Worm (Caenorhabditis elegans) whole organism, young adult: ENCODE measurements around the gene R12A1.3.

Experiments
- B0261.1 ChIP-seq: sonication (generic microtip); optimal IDR thresholded peaks from 2 replicates; lab custom pipeline; 2016; ENCODE audit warnings: mild to moderate bottlenecking, missing genetic modification characterization, moderate library complexity, missing compliant biosample characterization
- B0336.3 ChIP-seq: fragments of 200-800 bp; sonication (Bioruptor generic); IDR thresholded peaks from 2 replicates; pipeline ENCODE4 v1.3.6; 2022; ENCODE audit warnings: missing genetic modification characterization, missing compliant biosample characterization
- C06A6.2 ChIP-seq: fragments of 200-800 bp; sonication (Bioruptor generic); conservative IDR thresholded peaks from 2 replicates; pipeline ENCODE4 v1.3.6; 2022; ENCODE audit warnings: missing genetic modification characterization, missing compliant biosample characterization
- D2030.7 ChIP-seq: fragments of 200-800 bp; sonication (Bioruptor generic); IDR thresholded peaks from 2 replicates; pipeline ENCODE4 v1.3.6; 2022; ENCODE audit warnings: missing genetic modification reagents, missing genetic modification characterization, missing compliant biosample characterization
- F37B4.10 ChIP-seq: fragments of 200-800 bp; sonication (Bioruptor generic); IDR thresholded peaks from 2 replicates; pipeline ENCODE4 v1.3.6; 2022; ENCODE audit warnings: missing genetic modification characterization, missing compliant biosample characterization
- F52B5.7 ChIP-seq: sonication (generic microtip); optimal IDR thresholded peaks from 2 replicates; lab custom pipeline; 2016; ENCODE audit warnings: mild to moderate bottlenecking, missing genetic modification characterization, missing compliant biosample characterization
- Y95B8A.8 ChIP-seq: fragments of 200-800 bp; sonication (Bioruptor generic); IDR thresholded peaks from 2 replicates; pipeline ENCODE4 v1.3.6; 2022; ENCODE audit warnings: missing genetic modification reagents, missing genetic modification characterization, missing compliant biosample characterization
- aptf-2 ChIP-seq: fragments of 200-800 bp; sonication (Bioruptor generic); conservative IDR thresholded peaks from 2 replicates; pipeline ENCODE4 v1.3.6; 2022; ENCODE audit warnings: missing genetic modification reagents, missing genetic modification characterization, missing compliant biosample characterization
- aptf-3 ChIP-seq: fragments of 200-800 bp; sonication (Bioruptor generic); IDR thresholded peaks from 2 replicates; pipeline ENCODE4 v1.3.6; 2022; ENCODE audit warnings: missing genetic modification characterization, missing compliant biosample characterization
- cebp-2 ChIP-seq: fragments of 200-800 bp; sonication (Bioruptor generic); IDR thresholded peaks from 2 replicates; pipeline ENCODE4 v1.3.6; 2022; ENCODE audit warnings: missing genetic modification characterization, missing compliant biosample characterization
- ceh-100 ChIP-seq: fragments of 200-800 bp; sonication (Bioruptor generic); IDR thresholded peaks from 2 replicates; pipeline ENCODE4 v1.3.6; 2022; ENCODE audit warnings: missing genetic modification reagents, missing genetic modification characterization, missing compliant biosample characterization
- chd-7 ChIP-seq: sonication (generic microtip); optimal IDR thresholded peaks from 2 replicates; lab custom pipeline; 2016; ENCODE audit warnings: mild to moderate bottlenecking, missing genetic modification characterization, moderate library complexity, missing compliant biosample characterization
- dpl-1 ChIP-seq: fragments of 150-350 bp; optimal IDR thresholded peaks from 2 replicates; lab custom pipeline; 2014; ENCODE audit warnings: missing biosample characterization, missing genetic modification reagents, missing genetic modification characterization
- efl-1 ChIP-seq: fragments of 150-350 bp; optimal IDR thresholded peaks from 2 replicates; lab custom pipeline; 2014; ENCODE audit warnings: missing biosample characterization, missing genetic modification reagents, missing genetic modification characterization
- egl-44 ChIP-seq: fragments of 200-800 bp; sonication (Bioruptor generic); IDR thresholded peaks from 2 replicates; pipeline ENCODE4 v1.3.6; 2022; ENCODE audit warnings: missing genetic modification reagents, missing genetic modification characterization, missing compliant biosample characterization
- hlh-12 ChIP-seq: sonication (generic microtip); optimal IDR thresholded peaks from 2 replicates; lab custom pipeline; 2016; ENCODE audit warnings: missing genetic modification characterization, missing compliant biosample characterization
- hlh-26 ChIP-seq: fragments of 200-800 bp; sonication (Bioruptor generic); conservative IDR thresholded peaks from 2 replicates; pipeline ENCODE4 v1.3.6; 2022; ENCODE audit warnings: missing genetic modification reagents, missing genetic modification characterization, missing compliant biosample characterization
- hrde-1 ChIP-seq: sonication (generic microtip); optimal IDR thresholded peaks from 2 replicates; lab custom pipeline; 2016; ENCODE audit warnings: missing genetic modification characterization, mild to moderate bottlenecking, missing compliant biosample characterization, moderate library complexity, missing genotype, missing genetic modification reagents, borderline replicate concordance
- hsf-1 ChIP-seq: fragments of 200-800 bp; sonication (Bioruptor generic); IDR thresholded peaks from 2 replicates; pipeline ENCODE4 v1.3.6; 2022; ENCODE audit warnings: missing genetic modification reagents, missing genetic modification characterization, missing compliant biosample characterization
- lin-35 ChIP-seq, 3 experiments: fragments of 150-350 bp in 2 of 3; sonication (generic microtip) in 1 of 3; optimal IDR thresholded peaks; 2 replicates each; lab custom pipeline; 2014 to 2018; ENCODE audit warnings: missing biosample characterization in 3 of 3, missing genetic modification characterization in 3 of 3, missing genetic modification reagents in 3 of 3
- lin-40 ChIP-seq: sonication (generic microtip); optimal IDR thresholded peaks from 2 replicates; lab custom pipeline; 2016; ENCODE audit warnings: missing genetic modification characterization, mild to moderate bottlenecking, missing compliant biosample characterization, missing genotype, missing genetic modification reagents
- lsl-1 ChIP-seq: fragments of 200-800 bp; sonication (Bioruptor generic); optimal IDR thresholded peaks from 2 replicates; lab custom pipeline; 2018; ENCODE audit warnings: mild to moderate bottlenecking, missing genetic modification characterization, moderate library complexity, missing compliant biosample characterization
- lsy-27 ChIP-seq: sonication (generic microtip); optimal IDR thresholded peaks from 2 replicates; lab custom pipeline; 2017; ENCODE audit warnings: missing genetic modification characterization, mild to moderate bottlenecking, missing compliant biosample characterization, antibody characterized with exemption, missing genotype, borderline replicate concordance; ENCODE audit not compliant: insufficient read depth
- madf-3 ChIP-seq: fragments of 200-800 bp; sonication (Bioruptor generic); IDR thresholded peaks from 2 replicates; pipeline ENCODE4 v1.3.6; 2022; ENCODE audit warnings: missing genetic modification reagents, missing genetic modification characterization, missing compliant biosample characterization
- madf-6 ChIP-seq: fragments of 200-800 bp; sonication (Bioruptor generic); IDR thresholded peaks from 2 replicates; pipeline ENCODE4 v1.3.6; 2022; ENCODE audit warnings: missing genetic modification reagents, missing genetic modification characterization, missing compliant biosample characterization
- mxl-1 ChIP-seq: sonication (generic microtip); optimal IDR thresholded peaks from 2 replicates; lab custom pipeline; 2016; ENCODE audit warnings: missing genetic modification characterization, missing compliant biosample characterization
- nhr-120 ChIP-seq: fragments of 200-800 bp; sonication (Bioruptor generic); IDR thresholded peaks from 2 replicates; pipeline ENCODE4 v1.3.6; 2022; ENCODE audit warnings: missing genetic modification characterization, missing compliant biosample characterization
- nhr-80 ChIP-seq: sonication (generic microtip); optimal IDR thresholded peaks from 2 replicates; lab custom pipeline; 2016; ENCODE audit warnings: missing genetic modification characterization, missing compliant biosample characterization
- pha-4 ChIP-seq: fragments of 150-350 bp; sonication (generic microtip); optimal IDR thresholded peaks from 2 replicates; lab custom pipeline; 2014; ENCODE audit warnings: missing biosample characterization, missing genetic modification reagents, missing genetic modification characterization
- sdz-38 ChIP-seq: sonication (generic microtip); optimal IDR thresholded peaks from 2 replicates; lab custom pipeline; 2016; ENCODE audit warnings: missing genotype, missing genetic modification characterization, missing compliant biosample characterization
- snpc-4 ChIP-seq, 5 experiments: fragments of 150-350 bp in 1 of 5; sonication (generic microtip) in 4 of 5; optimal IDR thresholded peaks; 2 replicates each; lab custom pipeline; 2014 to 2018; ENCODE audit warnings: missing genetic modification characterization in 5 of 5, missing biosample characterization in 3 of 5, antibody characterized with exemption in 2 of 5, mild to moderate bottlenecking in 2 of 5, missing compliant biosample characterization in 2 of 5, missing genotype in 2 of 5, moderate library complexity in 2 of 5, missing genetic modification reagents in 1 of 5
- sptf-2 ChIP-seq: fragments of 200-800 bp; sonication (Bioruptor generic); optimal IDR thresholded peaks from 2 replicates; lab custom pipeline; 2018; ENCODE audit warnings: mild to moderate bottlenecking, missing genetic modification characterization, missing compliant biosample characterization
- tbx-9 ChIP-seq: sonication (generic microtip); optimal IDR thresholded peaks from 2 replicates; lab custom pipeline; 2016; ENCODE audit warnings: borderline replicate concordance, missing genetic modification characterization, inconsistent platforms, missing compliant biosample characterization
- ztf-18 ChIP-seq: sonication (generic microtip); optimal IDR thresholded peaks from 2 replicates; lab custom pipeline; 2016; ENCODE audit warnings: missing genotype, mild to moderate bottlenecking, missing genetic modification characterization, missing compliant biosample characterization

Gene R12A1.3

ce11 chrV:1433419-1433765, 7.8 kb upstream of the R12A1.3 start:
- TF ChIP-seq hlh-12 (no peak), hlh-26 (GFP tag; lab: Robert Waterston, UW) (no peak), hrde-1 (tag; lab: Kevin White, UChicago) (no peak), hsf-1 (no peak), F52B5.7 (tag; lab: Kevin White, UChicago) (no peak), aptf-3 (GFP tag; lab: Robert Waterston, UW) (no peak), lin-35 (GFP tag; optimal IDR thresholded peaks at IDR 0.05; lab: Kevin White, UChicago) (no peak), B0261.1 (tag; lab: Kevin White, UChicago) (no peak), efl-1 (no peak), egl-44 (GFP tag; lab: Robert Waterston, UW) (no peak), chd-7 (tag; lab: Kevin White, UChicago) (no peak), lsl-1 (GFP tag; lab: Kevin White, UChicago) (no peak), lsy-27 (tag; lab: Kevin White, UChicago) (no peak), D2030.7 (GFP tag; lab: Robert Waterston, UW) (no peak), B0336.3 (GFP tag; lab: Robert Waterston, UW) (no peak), cebp-2 (GFP tag; lab: Robert Waterston, UW) (no peak)
- TF ChIP-seq, all 124 proteins: peak for 0

ce11 chrV:1432500-1433418, 7.2 kb upstream of the R12A1.3 start:
- TF ChIP-seq nhr-80 (tag; lab: Kevin White, UChicago) (peak; percentile 26), lin-40 (tag; lab: Kevin White, UChicago) (no peak)

- TF ChIP-seq madf-6 (GFP tag; lab: Robert Waterston, UW) (no peak), tbx-9 (tag; lab: Kevin White, UChicago) (no peak), aptf-2 (GFP tag; lab: Robert Waterston, UW) (no peak), mxl-1 (no peak), nhr-120 (no peak)
Measured at ce11 chrV:1431702-1432187, 6.2 kb upstream of the R12A1.3 start, which contains the start of gene ges-1. TSS of gene ges-1 (minus strand) at chrV:1432137.

- TF ChIP-seq pha-4 (tag; lab: Kevin White, UChicago) = no peak
- TF ChIP-seq B0336.3 (GFP tag; lab: Robert Waterston, UW) = no peak
- no peak for TF ChIP-seq C06A6.2 (GFP tag; lab: Robert Waterston, UW)
- TF ChIP-seq D2030.7 (GFP tag; lab: Robert Waterston, UW) = no peak
- TF ChIP-seq sdz-38 (tag; lab: Kevin White, UChicago) = no peak
- TF ChIP-seq lsy-27 (tag; lab: Kevin White, UChicago) = no peak
- no peak for TF ChIP-seq madf-3
- TF ChIP-seq sptf-2 (GFP tag; lab: Kevin White, UChicago) = no peak
- TF ChIP-seq Y95B8A.8 (GFP tag; lab: Robert Waterston, UW) = no peak
- TF ChIP-seq, all 124 proteins: peak for 0
Measured at ce11 chrV:1423338-1423737, 2.3 kb downstream of the R12A1.3 start.

ce11 chrV:1422269-1422668, 3.3 kb downstream of the R12A1.3 start:
- TF ChIP-seq F37B4.10 (GFP tag; lab: Robert Waterston, UW) = no peak
- TF ChIP-seq F52B5.7 (tag; lab: Kevin White, UChicago) = no peak
- no peak for TF ChIP-seq ztf-18
- no peak for TF ChIP-seq dpl-1 (GFP tag; lab: Kevin White, UChicago)
- no peak for TF ChIP-seq snpc-4 (GFP tag; optimal IDR thresholded peaks at IDR 0.05; lab: Kevin White, UChicago)
- TF ChIP-seq snpc-4 (tag; optimal IDR thresholded peaks at IDR 0.05; lab: Kevin White, UChicago) = no peak
- TF ChIP-seq ceh-100 (GFP tag; lab: Robert Waterston, UW) = no peak
